Worm (Caenorhabditis elegans) whole organism, L2 larva: ENCODE results near the gene enu-3.6.
A peak's percentile ranks its signal among the peaks of the same experiment; 100 is the strongest.

Experiments
- F13H6.1 ChIP-seq: sonication (generic microtip); optimal IDR thresholded peaks from 2 replicates; lab custom pipeline; 2016; ENCODE audit warnings: missing genetic modification characterization, missing compliant biosample characterization
- R02D3.7 ChIP-seq: fragments of 150-350 bp; optimal IDR thresholded peaks from 2 replicates; lab custom pipeline; 2014; ENCODE audit warnings: missing biosample characterization, missing genetic modification characterization
- ZK546.5 ChIP-seq: sonication (generic microtip); optimal IDR thresholded peaks from 2 replicates; lab custom pipeline; 2017; ENCODE audit warnings: missing biosample characterization, missing genetic modification characterization
- alr-1 ChIP-seq: fragments of 150-350 bp; optimal IDR thresholded peaks from 2 replicates; lab custom pipeline; 2014; ENCODE audit warnings: missing biosample characterization, missing genetic modification characterization
- aly-2 ChIP-seq: fragments of 150-350 bp; optimal IDR thresholded peaks from 2 replicates; lab custom pipeline; 2014; ENCODE audit warnings: missing biosample characterization, missing genetic modification characterization
- ama-1 ChIP-seq: fragments of 150-350 bp; optimal IDR thresholded peaks from 2 replicates; lab custom pipeline; 2018; ENCODE audit warnings: inconsistent platforms
- blmp-1 ChIP-seq: sonication (generic microtip); optimal IDR thresholded peaks from 2 replicates; lab custom pipeline; 2017; ENCODE audit warnings: missing genetic modification characterization, mild to moderate bottlenecking, missing compliant biosample characterization, antibody characterized with exemption, moderate library complexity; ENCODE audit not compliant: insufficient read depth
- ceh-16 ChIP-seq: fragments of 150-350 bp; optimal IDR thresholded peaks from 2 replicates; lab custom pipeline; 2014; ENCODE audit warnings: missing biosample characterization, missing genetic modification characterization
- crh-2 ChIP-seq: sonication (generic microtip); optimal IDR thresholded peaks from 2 replicates; lab custom pipeline; 2017; ENCODE audit warnings: missing biosample characterization, missing genetic modification characterization
- dmd-4 ChIP-seq: sonication (generic microtip); optimal IDR thresholded peaks from 2 replicates; lab custom pipeline; 2017; ENCODE audit warnings: missing biosample characterization, missing genetic modification characterization
- egl-27 ChIP-seq: sonication (generic microtip); optimal IDR thresholded peaks from 3 replicates; lab custom pipeline; 2017; ENCODE audit warnings: missing biosample characterization, missing genetic modification reagents, missing genetic modification characterization
- elt-3 ChIP-seq: sonication (generic microtip); optimal IDR thresholded peaks from 2 replicates; lab custom pipeline; 2017; ENCODE audit warnings: missing biosample characterization, missing genetic modification characterization
- gmeb-1 ChIP-seq: fragments of 150-350 bp; optimal IDR thresholded peaks from 2 replicates; lab custom pipeline; 2014; ENCODE audit warnings: missing biosample characterization, missing genetic modification characterization
- lin-11 ChIP-seq: fragments of 150-350 bp; sonication (generic microtip); optimal IDR thresholded peaks from 2 replicates; lab custom pipeline; 2014; ENCODE audit warnings: missing biosample characterization, missing genetic modification characterization, inconsistent platforms, mixed read lengths
- lin-13 ChIP-seq: fragments of 150-350 bp; optimal IDR thresholded peaks from 2 replicates; lab custom pipeline; 2014; ENCODE audit warnings: missing biosample characterization, missing genetic modification reagents, missing genetic modification characterization
- lin-39 ChIP-seq: fragments of 150-350 bp; optimal IDR thresholded peaks from 2 replicates; lab custom pipeline; 2014; ENCODE audit warnings: missing biosample characterization, missing genetic modification reagents, missing genetic modification characterization
- lsy-2 ChIP-seq, 2 experiments: fragments of 150-350 bp in 1 of 2; sonication (generic microtip) in 1 of 2; optimal IDR thresholded peaks; 2 replicates each; lab custom pipeline; 2014 to 2017; ENCODE audit warnings: missing biosample characterization in 2 of 2, missing genetic modification characterization in 2 of 2
- mab-5 ChIP-seq: fragments of 150-350 bp; optimal IDR thresholded peaks from 2 replicates; lab custom pipeline; 2014; ENCODE audit warnings: missing biosample characterization, missing genetic modification characterization
- mbf-1 ChIP-seq: sonication (generic microtip); optimal IDR thresholded peaks from 2 replicates; lab custom pipeline; 2017; ENCODE audit warnings: missing biosample characterization, missing genetic modification characterization
- mdl-1 ChIP-seq, 2 experiments: fragments of 150-350 bp in 1 of 2; sonication (generic microtip) in 1 of 2; optimal IDR thresholded peaks; 2 replicates each; lab custom pipeline; 2017; ENCODE audit warnings: missing biosample characterization in 2 of 2, missing genetic modification characterization in 2 of 2
- nhr-10 ChIP-seq: sonication (generic microtip); optimal IDR thresholded peaks from 2 replicates; lab custom pipeline; 2017; ENCODE audit warnings: missing biosample characterization, missing genetic modification characterization
- nhr-11 ChIP-seq: fragments of 150-350 bp; optimal IDR thresholded peaks from 2 replicates; lab custom pipeline; 2014; ENCODE audit warnings: missing biosample characterization, missing genetic modification characterization
- nhr-129 ChIP-seq: fragments of 150-350 bp; optimal IDR thresholded peaks from 2 replicates; lab custom pipeline; 2014; ENCODE audit warnings: missing biosample characterization, missing genetic modification characterization
- nhr-21 ChIP-seq: fragments of 150-350 bp; optimal IDR thresholded peaks from 2 replicates; lab custom pipeline; 2014; ENCODE audit warnings: missing biosample characterization, missing genetic modification characterization
- nhr-23 ChIP-seq: fragments of 150-350 bp; optimal IDR thresholded peaks from 2 replicates; lab custom pipeline; 2014; ENCODE audit warnings: missing biosample characterization, missing genetic modification reagents, missing genetic modification characterization
- nhr-237 ChIP-seq: fragments of 150-350 bp; optimal IDR thresholded peaks from 2 replicates; lab custom pipeline; 2014; ENCODE audit warnings: missing biosample characterization, missing genetic modification characterization
- nhr-25 ChIP-seq: fragments of 150-350 bp; sonication (generic microtip); optimal IDR thresholded peaks from 3 replicates; lab custom pipeline; 2014; ENCODE audit warnings: missing biosample characterization, missing genetic modification characterization
- nhr-6 ChIP-seq: fragments of 150-350 bp; optimal IDR thresholded peaks from 2 replicates; lab custom pipeline; 2014; ENCODE audit warnings: missing biosample characterization, missing genetic modification characterization
- peb-1 ChIP-seq: fragments of 150-350 bp; optimal IDR thresholded peaks from 2 replicates; lab custom pipeline; 2014; ENCODE audit warnings: missing biosample characterization, missing genetic modification characterization
- sem-4 ChIP-seq: fragments of 150-350 bp; optimal IDR thresholded peaks from 2 replicates; lab custom pipeline; 2014; ENCODE audit warnings: missing biosample characterization, missing genetic modification reagents, missing genetic modification characterization
- skn-1 ChIP-seq: sonication (generic microtip); optimal IDR thresholded peaks from 2 replicates; lab custom pipeline; 2017; ENCODE audit warnings: missing biosample characterization, missing genetic modification characterization
- sma-9 ChIP-seq, 2 experiments: fragments of 150-350 bp in 1 of 2; sonication (generic microtip) in 1 of 2; optimal IDR thresholded peaks; 2 replicates each; lab custom pipeline; 2014 to 2016; ENCODE audit warnings: missing genetic modification characterization in 2 of 2, mild to moderate bottlenecking in 1 of 2, missing biosample characterization in 1 of 2, missing compliant biosample characterization in 1 of 2, missing genetic modification reagents in 1 of 2, moderate library complexity in 1 of 2
- snpc-4 ChIP-seq: fragments of 150-350 bp; optimal IDR thresholded peaks from 2 replicates; lab custom pipeline; 2014; ENCODE audit warnings: missing biosample characterization, missing genetic modification characterization
- unc-39 ChIP-seq: fragments of 150-350 bp; optimal IDR thresholded peaks from 2 replicates; lab custom pipeline; 2014; ENCODE audit warnings: missing biosample characterization, missing genetic modification characterization
- unc-62 ChIP-seq: fragments of 150-350 bp; optimal IDR thresholded peaks from 2 replicates; lab custom pipeline; 2014; ENCODE audit warnings: missing biosample characterization, missing genetic modification reagents, missing genetic modification characterization
- ztf-1 ChIP-seq: fragments of 200-800 bp; sonication (Bioruptor generic); conservative IDR thresholded peaks from 2 replicates; pipeline ENCODE4 v1.3.6; 2022; ENCODE audit warnings: missing genetic modification characterization, missing compliant biosample characterization
- ztf-11 ChIP-seq: sonication (generic microtip); optimal IDR thresholded peaks from 2 replicates; lab custom pipeline; 2017; ENCODE audit warnings: missing biosample characterization, missing genetic modification characterization
- ztf-4 ChIP-seq: fragments of 150-350 bp; optimal IDR thresholded peaks from 2 replicates; lab custom pipeline; 2014; ENCODE audit warnings: missing biosample characterization, missing genetic modification characterization

Gene enu-3.6

ce11 chrIII:10759050-10760023, 9.1 kb downstream of the enu-3.6 start, which contains the start of gene tasp-1 (continued):
- TF ChIP-seq ama-1 (peak; percentile 72), aly-2 (tag; lab: Kevin White, UChicago) (no peak), alr-1 (no peak), nhr-237 (tag; lab: Kevin White, UChicago) (peak; percentile 94), unc-62 (peak; percentile 96), crh-2 (tag; lab: Kevin White, UChicago) (peak; percentile 100), nhr-6 (tag; lab: Kevin White, UChicago) (peak; percentile 99), mdl-1 (tag; optimal IDR thresholded peaks at IDR 0.05; lab: Kevin White, UChicago) (peak; percentile 91 to 100), dmd-4 (tag; lab: Kevin White, UChicago) (peak; percentile 65), ztf-1 (GFP tag; lab: Robert Waterston, UW) (peak; percentile 99), mab-5 (tag; lab: Kevin White, UChicago) (peak; percentile 99), sma-9 (GFP tag; optimal IDR thresholded peaks at IDR 0.05; lab: Kevin White, UChicago) (peak; percentile 99), sma-9 (tag; optimal IDR thresholded peaks at IDR 0.05; lab: Kevin White, UChicago) (no peak), nhr-10 (peak; percentile 94), nhr-25 (tag; lab: Kevin White, UChicago) (peak; percentile 100), mbf-1 (tag; lab: Kevin White, UChicago) (peak; percentile 58), blmp-1 (peak; percentile 97), nhr-11 (tag; lab: Kevin White, UChicago) (peak; percentile 90), egl-27 (tag; lab: Kevin White, UChicago) (peak; percentile 97), lin-11 (peak; percentile 100), R02D3.7 (tag; lab: Kevin White, UChicago) (peak; percentile 75), skn-1 (peak; percentile 95)
- TF ChIP-seq, all 48 proteins: peak for 42

DNA sequence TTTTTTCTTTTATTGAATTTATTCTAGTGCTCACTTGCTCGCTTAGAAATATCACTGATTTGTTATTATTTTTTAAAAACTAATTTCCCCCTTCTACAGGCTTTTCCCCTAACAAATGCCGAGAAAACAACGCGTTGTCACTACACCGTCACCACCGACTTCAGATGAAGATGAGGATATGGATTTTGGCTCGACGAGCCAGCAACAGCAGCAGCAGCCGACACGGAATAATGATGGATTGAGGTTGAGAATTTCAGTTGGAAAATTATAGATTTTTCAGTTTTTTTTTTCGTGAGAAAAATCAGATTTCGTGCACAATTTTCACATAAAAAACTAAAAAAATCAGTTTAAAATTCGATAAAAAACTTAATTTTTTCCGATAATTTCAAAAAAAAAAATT, 12.8 kb downstream of the enu-3.6 start, which contains the start of gene dpy-28:
TSS of gene dpy-28 (plus strand) at position 100 of the 400 bp plus-strand sequence.
- TF ChIP-seq ama-1 (peak; percentile 21), mdl-1 (tag; optimal IDR thresholded peaks at IDR 0.05; lab: Kevin White, UChicago) (no peak), nhr-21 (tag; lab: Kevin White, UChicago) (peak; percentile 21), sem-4 (tag; lab: Kevin White, UChicago) (no peak), elt-3 (no peak), ZK546.5 (tag; lab: Kevin White, UChicago) (no peak), lin-39 (tag; lab: Kevin White, UChicago) (no peak), nhr-129 (tag; lab: Kevin White, UChicago) (no peak), ztf-11 (tag; lab: Kevin White, UChicago) (no peak), gmeb-1 (tag; lab: Kevin White, UChicago) (no peak), mab-5 (tag; lab: Kevin White, UChicago) (no peak), snpc-4 (no peak), unc-39 (no peak), F13H6.1 (tag; lab: Kevin White, UChicago) (no peak), blmp-1 (no peak)

ce11 chrIII:10769693-10770092, 19.5 kb downstream of the enu-3.6 start:
- no peak for TF ChIP-seq mdl-1 (tag; optimal IDR thresholded peaks at IDR 0.05; lab: Kevin White, UChicago)
- TF ChIP-seq nhr-10: no peak
- no peak for TF ChIP-seq peb-1 (tag; lab: Kevin White, UChicago)
- no peak for TF ChIP-seq nhr-23 (tag; lab: Kevin White, UChicago)
- no peak for TF ChIP-seq mab-5 (tag; lab: Kevin White, UChicago)
- no peak for TF ChIP-seq skn-1
- no peak for TF ChIP-seq lin-11
- no peak for TF ChIP-seq nhr-25 (tag; lab: Kevin White, UChicago)
- TF ChIP-seq blmp-1: no peak
- TF ChIP-seq lsy-2 (tag; optimal IDR thresholded peaks at IDR 0.05; lab: Kevin White, UChicago): no peak

ce11 chrIII:10781553-10781952, 31.3 kb downstream of the enu-3.6 start, which contains the start of gene ptr-19:
Gene ptr-19, plus strand, starts transcription at chrIII:10781853.
- TF ChIP-seq lin-11 (no peak), nhr-23 (tag; lab: Kevin White, UChicago) (no peak), nhr-129 (tag; lab: Kevin White, UChicago) (no peak), blmp-1 (no peak), ZK546.5 (tag; lab: Kevin White, UChicago) (no peak), nhr-10 (no peak), unc-62 (no peak), lin-13 (GFP tag; lab: Kevin White, UChicago) (no peak), ztf-11 (tag; lab: Kevin White, UChicago) (no peak), crh-2 (tag; lab: Kevin White, UChicago) (no peak), ztf-4 (tag; lab: Kevin White, UChicago) (no peak), ceh-16 (tag; lab: Kevin White, UChicago) (no peak)
